Worm (Caenorhabditis elegans): ENCODE results near the gene Y38C1AA.12.

Gene Y38C1AA.12

DNA sequence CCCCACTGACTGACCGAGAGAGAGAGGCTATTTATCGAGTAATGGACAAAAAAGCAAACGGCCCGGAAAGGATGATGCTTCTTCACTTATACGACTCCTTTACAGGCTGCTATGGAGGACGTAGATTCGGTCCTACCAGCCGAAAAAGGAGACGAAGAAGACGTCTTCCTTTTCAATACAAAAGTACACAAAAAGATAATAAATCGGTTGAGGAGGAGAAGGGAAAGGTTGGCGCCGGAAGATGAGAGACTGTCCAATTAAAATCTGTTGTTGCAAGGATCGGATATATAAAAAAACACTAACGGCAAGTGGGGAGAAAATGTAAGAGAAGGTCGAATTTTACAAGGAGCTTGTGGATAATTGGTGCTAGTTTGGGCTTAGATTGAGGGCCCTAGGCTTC, 43.3 kb upstream of the Y38C1AA.12 start:
- TF ChIP-seq nhr-237 (tag; optimal IDR thresholded peaks at IDR 0.05), result no peak
- TF ChIP-seq nhr-2 (tag; optimal IDR thresholded peaks at IDR 0.05), result no peak
- TF ChIP-seq flh-1 (GFP tag; optimal IDR thresholded peaks at IDR 0.05), result no peak
- no peak for TF ChIP-seq sptf-1 (tag; optimal IDR thresholded peaks at IDR 0.05)
- no peak for TF ChIP-seq blmp-1 (tag; optimal IDR thresholded peaks at IDR 0.05)
- no peak for TF ChIP-seq unc-39 (tag; optimal IDR thresholded peaks at IDR 0.05)
- no peak for TF ChIP-seq mep-1 (tag; optimal IDR thresholded peaks at IDR 0.05)
- no peak for TF ChIP-seq zip-8 (tag; optimal IDR thresholded peaks at IDR 0.05)
- TF ChIP-seq nhr-28 (tag; optimal IDR thresholded peaks at IDR 0.05), result no peak

- TF ChIP-seq elt-1 (tag; optimal IDR thresholded peaks at IDR 0.05; ENCODE audit: borderline replicate concordance, insufficient read depth) (peak; percentile 59), bed-3 (GFP tag; optimal IDR thresholded peaks at IDR 0.05) (no peak), mab-5 (tag; optimal IDR thresholded peaks at IDR 0.05) (no peak), nhr-2 (tag; optimal IDR thresholded peaks at IDR 0.05) (peak; percentile 95), unc-62 (GFP tag; optimal IDR thresholded peaks at IDR 0.05) (peak; percentile 12), ztf-11 (tag; optimal IDR thresholded peaks at IDR 0.05) (no peak), zip-8 (tag; optimal IDR thresholded peaks at IDR 0.05) (peak; percentile 29)
These were observed 42.3 kb upstream of the Y38C1AA.12 start for ce11 chrIV:149794-150193.

ce11 chrIV:157809-158208, 34.2 kb upstream of the Y38C1AA.12 start, which contains the start of gene gegf-1:
TSS of gene gegf-1 (minus strand) at chrIV:157909.
- no peak for TF ChIP-seq snpc-4 (tag; optimal IDR thresholded peaks at IDR 0.05)
- TF ChIP-seq elt-3 (tag; optimal IDR thresholded peaks at IDR 0.05), result no peak
- TF ChIP-seq zip-8 (tag; optimal IDR thresholded peaks at IDR 0.05), result no peak
- TF ChIP-seq ceh-39 (tag; optimal IDR thresholded peaks at IDR 0.05), result no peak
- TF ChIP-seq sem-2 (GFP tag; optimal IDR thresholded peaks at IDR 0.05), result no peak

DNA sequence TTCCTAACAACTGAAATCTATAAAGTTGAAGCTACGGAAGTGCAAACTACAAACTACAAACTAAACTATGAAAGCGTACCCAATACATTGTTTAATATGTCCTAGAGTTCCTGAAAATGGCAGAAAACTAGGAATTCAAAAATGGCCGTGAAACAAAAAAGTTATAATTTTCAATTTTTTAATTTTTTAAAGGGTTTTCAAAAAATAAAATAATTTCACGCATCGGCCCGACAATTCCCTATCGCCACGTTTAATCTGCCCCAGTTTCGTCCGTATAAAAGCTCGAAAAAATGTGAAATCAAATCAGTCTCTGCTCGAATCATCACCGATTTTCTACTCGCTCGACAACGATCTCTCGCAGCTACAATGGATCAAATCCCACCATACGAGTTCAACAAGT, 33.4 kb upstream of the Y38C1AA.12 start, which contains the start of gene Y38C1AA.7:
Y38C1AA.7 (plus strand) TSS at position 301 of the 400 bp plus-strand sequence.
- TF ChIP-seq elt-1 (tag; optimal IDR thresholded peaks at IDR 0.05; ENCODE audit: borderline replicate concordance, insufficient read depth), result no peak
- no peak for TF ChIP-seq nhr-76 (tag; optimal IDR thresholded peaks at IDR 0.05)
- TF ChIP-seq lin-32 (GFP tag; optimal IDR thresholded peaks at IDR 0.05), result no peak
- TF ChIP-seq ceh-43 (GFP tag; optimal IDR thresholded peaks at IDR 0.05), result no peak
- no peak for TF ChIP-seq ztf-11 (tag; optimal IDR thresholded peaks at IDR 0.05)
- no peak for TF ChIP-seq nhr-28 (tag; optimal IDR thresholded peaks at IDR 0.05)

- no peak for TF ChIP-seq mls-2 (tag; optimal IDR thresholded peaks at IDR 0.05)
- no peak for TF ChIP-seq unc-62 (GFP tag; optimal IDR thresholded peaks at IDR 0.05)
- TF ChIP-seq nhr-237 (tag; optimal IDR thresholded peaks at IDR 0.05), result no peak
- TF ChIP-seq lsy-2 (tag; optimal IDR thresholded peaks at IDR 0.05), result no peak
- no peak for TF ChIP-seq lin-32 (GFP tag; optimal IDR thresholded peaks at IDR 0.05)
- TF ChIP-seq zip-8 (tag; optimal IDR thresholded peaks at IDR 0.05), result no peak
- no peak for TF ChIP-seq ham-2 (GFP tag; optimal IDR thresholded peaks at IDR 0.05)
These were observed 32.2 kb upstream of the Y38C1AA.12 start, which contains the start of gene Y38C1AA.19 for ce11 chrIV:159864-160263. TSS of gene Y38C1AA.19 (plus strand) at chrIV:160164.

DNA sequence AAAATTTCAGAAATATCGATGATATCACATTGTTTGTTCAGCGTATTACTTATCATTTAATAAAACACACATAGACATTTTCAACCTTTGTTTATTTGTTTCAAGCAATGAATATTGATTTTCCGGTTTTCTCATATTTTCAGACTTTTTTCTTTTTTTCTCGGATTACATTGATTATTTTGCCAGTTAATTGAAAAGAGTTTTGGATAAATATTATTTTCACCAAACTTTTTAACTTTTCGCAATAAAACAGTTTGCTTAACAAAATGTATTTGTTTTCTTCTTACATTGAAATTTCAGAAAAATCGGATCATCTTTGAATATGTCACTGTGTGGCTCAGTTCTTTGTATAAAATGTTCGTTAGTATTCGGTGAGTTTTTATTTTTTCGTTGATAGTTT, 29.5 kb upstream of the Y38C1AA.12 start, which contains the start of gene Y38C1AA.6:
Y38C1AA.6 (plus strand) TSS at position 301 of the 400 bp plus-strand sequence.
- TF ChIP-seq flh-1 (GFP tag; optimal IDR thresholded peaks at IDR 0.05) (no peak), elt-3 (tag; optimal IDR thresholded peaks at IDR 0.05) (no peak), nhr-28 (tag; optimal IDR thresholded peaks at IDR 0.05) (no peak), mep-1 (tag; optimal IDR thresholded peaks at IDR 0.05) (no peak), nhr-237 (tag; optimal IDR thresholded peaks at IDR 0.05) (no peak), lin-32 (GFP tag; optimal IDR thresholded peaks at IDR 0.05) (no peak), mab-5 (tag; optimal IDR thresholded peaks at IDR 0.05) (no peak), zip-8 (tag; optimal IDR thresholded peaks at IDR 0.05) (no peak), nhr-12 (tag; optimal IDR thresholded peaks at IDR 0.05) (no peak), ham-2 (GFP tag; optimal IDR thresholded peaks at IDR 0.05) (no peak), cnd-1 (tag; optimal IDR thresholded peaks at IDR 0.05) (no peak), nhr-2 (tag; optimal IDR thresholded peaks at IDR 0.05) (no peak), unc-120 (tag; optimal IDR thresholded peaks at IDR 0.05; ENCODE audit: poor library complexity, severe bottlenecking) (no peak), M03D4.4 (tag; optimal IDR thresholded peaks at IDR 0.05) (no peak), tbx-8 (GFP tag; optimal IDR thresholded peaks at IDR 0.05) (no peak), ces-1 (GFP tag; optimal IDR thresholded peaks at IDR 0.05) (no peak), blmp-1 (tag; optimal IDR thresholded peaks at IDR 0.05) (no peak), ceh-83 (GFP tag; optimal IDR thresholded peaks at IDR 0.05) (no peak), sptf-1 (tag; optimal IDR thresholded peaks at IDR 0.05) (no peak)

Measured in whole organism, mixed stage, embryonic.